Worm (Caenorhabditis elegans) whole organism, L1 larva: ENCODE measurements around the gene rnp-3.

Experiments
- C34B4.2 ChIP-seq: sonication (generic microtip); optimal IDR thresholded peaks from 2 replicates; lab custom pipeline; 2017; ENCODE audit warnings: mild to moderate bottlenecking, missing genetic modification characterization, missing compliant biosample characterization
- F16B12.6 ChIP-seq: fragments of 150-350 bp; optimal IDR thresholded peaks from 2 replicates; lab custom pipeline; 2014; ENCODE audit warnings: missing biosample characterization, missing genetic modification characterization
- Y116A8C.19 ChIP-seq: sonication (generic microtip); optimal IDR thresholded peaks from 2 replicates; lab custom pipeline; 2016; ENCODE audit warnings: missing compliant biosample characterization, missing genetic modification characterization, borderline replicate concordance
- aha-1 ChIP-seq: fragments of 150-350 bp; optimal IDR thresholded peaks from 2 replicates; lab custom pipeline; 2014; ENCODE audit warnings: missing biosample characterization, missing genetic modification characterization
- ceh-63 ChIP-seq: fragments of 200-800 bp; sonication (Bioruptor generic); optimal IDR thresholded peaks from 2 replicates; lab custom pipeline; 2018; ENCODE audit warnings: mild to moderate bottlenecking, missing genetic modification characterization, missing compliant biosample characterization
- ceh-82 ChIP-seq, 3 experiments: fragments of 150-350 bp in 1 of 3; sonication (generic microtip) in 2 of 3; optimal IDR thresholded peaks; 2 replicates each; lab custom pipeline; 2014 to 2017; ENCODE audit warnings: missing biosample characterization in 3 of 3, missing genetic modification characterization in 3 of 3
- ceh-88 ChIP-seq: fragments of 200-800 bp; sonication (Bioruptor generic); IDR thresholded peaks from 2 replicates; pipeline ENCODE4 v1.3.6; 2022; ENCODE audit warnings: missing genetic modification characterization, missing compliant biosample characterization
- dsc-1 ChIP-seq: sonication (generic microtip); optimal IDR thresholded peaks from 2 replicates; lab custom pipeline; 2016; ENCODE audit warnings: mild to moderate bottlenecking, missing genetic modification characterization, missing compliant biosample characterization
- efl-1 ChIP-seq, 4 experiments: fragments of 150-350 bp; optimal IDR thresholded peaks in 3 of 4; peaks in 1 of 4; 1 replicate in 1 of 4; 2 replicates in 3 of 4; lab custom pipeline; 2014; ENCODE audit warnings: missing biosample characterization in 2 of 4, missing genetic modification characterization in 2 of 4, missing genetic modification reagents in 2 of 4
- efl-3 ChIP-seq: fragments of 200-800 bp; sonication (Bioruptor generic); optimal IDR thresholded peaks from 2 replicates; lab custom pipeline; 2018; ENCODE audit warnings: mild to moderate bottlenecking, missing genetic modification characterization, missing compliant biosample characterization
- elt-2 ChIP-seq: sonication (generic microtip); optimal IDR thresholded peaks from 2 replicates; lab custom pipeline; 2016; ENCODE audit warnings: missing genetic modification characterization, mild to moderate bottlenecking, inconsistent platforms, missing compliant biosample characterization, missing genetic modification reagents
- ets-5 ChIP-seq: fragments of 200-800 bp; sonication (Bioruptor generic); IDR thresholded peaks from 2 replicates; pipeline ENCODE4 v1.3.6; 2022; ENCODE audit warnings: missing genetic modification characterization, missing compliant biosample characterization
- fkh-10 ChIP-seq: sonication (generic microtip); optimal IDR thresholded peaks from 2 replicates; lab custom pipeline; 2017; ENCODE audit warnings: missing biosample characterization, missing genetic modification reagents, missing genetic modification characterization
- hlh-17 ChIP-seq: fragments of 200-800 bp; sonication (Bioruptor generic); optimal IDR thresholded peaks from 2 replicates; lab custom pipeline; 2018; ENCODE audit warnings: missing genetic modification characterization, mild to moderate bottlenecking, missing compliant biosample characterization, moderate library complexity, borderline replicate concordance
- hlh-4 ChIP-seq: sonication (generic microtip); optimal IDR thresholded peaks from 2 replicates; lab custom pipeline; 2016; ENCODE audit warnings: mild to moderate bottlenecking, missing genetic modification characterization, missing compliant biosample characterization
- isw-1 ChIP-seq: fragments of 200-800 bp; sonication (Bioruptor generic); IDR thresholded peaks from 2 replicates; pipeline ENCODE4 v1.3.6; 2022; ENCODE audit warnings: missing genetic modification characterization, missing compliant biosample characterization
- jun-1 ChIP-seq: fragments of 150-350 bp; optimal IDR thresholded peaks from 2 replicates; lab custom pipeline; 2014; ENCODE audit warnings: missing biosample characterization, missing genetic modification reagents, missing genetic modification characterization
- mab-9 ChIP-seq: fragments of 200-800 bp; sonication (Bioruptor generic); IDR thresholded peaks from 2 replicates; pipeline ENCODE4 v1.3.6; 2022; ENCODE audit warnings: missing genetic modification reagents, missing genetic modification characterization, missing compliant biosample characterization
- mep-1 ChIP-seq: fragments of 150-350 bp; optimal IDR thresholded peaks from 2 replicates; lab custom pipeline; 2014; ENCODE audit warnings: missing biosample characterization, missing genetic modification characterization
- nhr-12 ChIP-seq: sonication (generic microtip); optimal IDR thresholded peaks from 2 replicates; lab custom pipeline; 2017; ENCODE audit warnings: missing biosample characterization, missing genetic modification characterization
- nhr-76 ChIP-seq: sonication (generic microtip); optimal IDR thresholded peaks from 2 replicates; lab custom pipeline; 2017; ENCODE audit warnings: missing biosample characterization, missing genetic modification characterization
- nhr-77 ChIP-seq: fragments of 150-350 bp; optimal IDR thresholded peaks from 2 replicates; lab custom pipeline; 2014; ENCODE audit warnings: missing biosample characterization, missing genetic modification characterization
- nhr-84 ChIP-seq: sonication (generic microtip); optimal IDR thresholded peaks from 2 replicates; lab custom pipeline; 2017; ENCODE audit warnings: missing biosample characterization, missing genetic modification characterization
- nhr-90 ChIP-seq: sonication (generic microtip); optimal IDR thresholded peaks from 2 replicates; lab custom pipeline; 2016; ENCODE audit warnings: mild to moderate bottlenecking, missing genetic modification characterization, missing compliant biosample characterization; ENCODE audit not compliant: poor library complexity
- rnt-1 ChIP-seq: sonication (generic microtip); optimal IDR thresholded peaks from 2 replicates; lab custom pipeline; 2016; ENCODE audit warnings: mild to moderate bottlenecking, missing genetic modification characterization, moderate library complexity, missing compliant biosample characterization
- snu-23 ChIP-seq: sonication (generic microtip); optimal IDR thresholded peaks from 2 replicates; lab custom pipeline; 2016; ENCODE audit warnings: missing genetic modification characterization, missing compliant biosample characterization
- sox-4 ChIP-seq: sonication (generic microtip); optimal IDR thresholded peaks from 2 replicates; lab custom pipeline; 2016; ENCODE audit warnings: missing genetic modification characterization, missing compliant biosample characterization
- sptf-1 ChIP-seq: fragments of 150-350 bp; optimal IDR thresholded peaks from 2 replicates; lab custom pipeline; 2014; ENCODE audit warnings: missing biosample characterization, missing genetic modification characterization
- sup-37 ChIP-seq: fragments of 200-800 bp; sonication (Bioruptor generic); optimal IDR thresholded peaks from 2 replicates; lab custom pipeline; 2018; ENCODE audit warnings: mild to moderate bottlenecking, missing genetic modification characterization, missing compliant biosample characterization
- tlp-1 ChIP-seq: fragments of 150-350 bp; optimal IDR thresholded peaks from 2 replicates; lab custom pipeline; 2014; ENCODE audit warnings: missing biosample characterization, missing genetic modification characterization
- unc-30 ChIP-seq: sonication (generic microtip); optimal IDR thresholded peaks from 2 replicates; lab custom pipeline; 2017; ENCODE audit warnings: missing biosample characterization, missing genetic modification characterization
- vab-15 ChIP-seq: sonication (generic microtip); optimal IDR thresholded peaks from 2 replicates; lab custom pipeline; 2017; ENCODE audit warnings: missing genotype, mild to moderate bottlenecking, missing genetic modification characterization, missing compliant biosample characterization
- zag-1 ChIP-seq: fragments of 150-350 bp; optimal IDR thresholded peaks from 2 replicates; lab custom pipeline; 2014; ENCODE audit warnings: missing biosample characterization, missing genetic modification characterization
- zip-4 ChIP-seq: fragments of 200-800 bp; sonication (Bioruptor generic); optimal IDR thresholded peaks from 2 replicates; lab custom pipeline; 2018; ENCODE audit warnings: mild to moderate bottlenecking, missing genetic modification characterization, moderate library complexity, missing compliant biosample characterization

rnp-3 gene

ce11 chrIV:4147891-4148290 lies 26.0 kb upstream of the rnp-3 start:
- TF ChIP-seq nhr-90 (tag; lab: Kevin White, UChicago) (peak; percentile 1), nhr-76 (tag; lab: Kevin White, UChicago) (no peak), jun-1 (tag; lab: Kevin White, UChicago) (peak; percentile 34), sox-4 (tag; lab: Kevin White, UChicago) (no peak), elt-2 (tag; lab: Kevin White, UChicago) (peak; percentile 92), efl-1 (optimal IDR thresholded peaks at IDR 0.05; lab: Kevin White, UChicago) (no peak), efl-1 (GFP tag; optimal IDR thresholded peaks at IDR 0.05 in 1 of 2; lab: Kevin White, UChicago) (peak in 1 of 2 experiments; percentile 38), rnt-1 (tag; lab: Kevin White, UChicago) (no peak)

DNA sequence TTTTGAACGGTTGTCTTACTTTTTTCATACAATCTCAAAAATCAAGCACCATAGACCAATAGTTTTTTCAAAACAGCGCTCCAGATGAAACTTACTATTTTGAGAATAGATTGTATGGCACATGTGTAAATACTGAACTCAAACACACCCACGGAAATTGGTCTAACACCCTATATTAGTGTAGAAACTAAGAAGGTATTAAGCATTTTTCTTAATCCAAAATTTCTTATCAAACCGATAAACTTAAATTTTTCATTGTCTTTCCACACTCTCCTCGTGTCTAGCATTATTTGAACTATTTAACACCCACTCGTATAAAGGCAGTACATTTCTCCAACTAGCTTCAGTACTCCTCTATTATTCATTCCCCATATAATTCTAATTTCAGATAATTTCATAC lies 23.8 kb upstream of the rnp-3 start:
- TF ChIP-seq ets-5 (GFP tag; lab: Robert Waterston, UW) (no peak), efl-1 (optimal IDR thresholded peaks at IDR 0.05; lab: Kevin White, UChicago) (no peak), efl-1 (GFP tag; optimal IDR thresholded peaks at IDR 0.05 in 1 of 2; lab: Kevin White, UChicago) (peak in 1 of 2 experiments; percentile 57), elt-2 (tag; lab: Kevin White, UChicago) (peak; percentile 58)

DNA sequence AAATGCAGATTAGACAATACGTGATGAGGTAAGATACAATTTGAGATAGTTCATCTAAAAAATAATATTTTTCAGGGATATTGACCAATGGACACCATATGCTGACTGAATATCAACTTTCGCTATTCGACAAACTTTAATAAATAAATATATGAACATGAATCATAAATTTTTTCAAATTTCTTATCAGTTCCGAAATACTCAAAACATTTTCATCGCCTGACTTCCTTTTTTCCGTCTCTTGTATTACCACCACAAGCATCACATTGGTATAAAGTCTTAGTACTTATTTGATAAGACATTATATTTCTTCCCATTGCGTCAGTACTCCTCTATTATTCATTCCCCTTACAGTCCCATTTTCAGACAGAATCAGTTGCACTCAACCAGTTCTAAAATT lies 21.7 kb upstream of the rnp-3 start, which contains the start of the genes K08D10.10 and R07C12.1:
Gene K08D10.10, plus strand, starts transcription at position 93 of the 400 bp plus-strand sequence.
Gene R07C12.1, plus strand, starts transcription at position 314 of the 400 bp plus-strand sequence.
- TF ChIP-seq mep-1 (tag; lab: Kevin White, UChicago), result no peak
- no peak for TF ChIP-seq hlh-17 (GFP tag; lab: Kevin White, UChicago)
- TF ChIP-seq elt-2 (tag; lab: Kevin White, UChicago), result peak; percentile 79

DNA sequence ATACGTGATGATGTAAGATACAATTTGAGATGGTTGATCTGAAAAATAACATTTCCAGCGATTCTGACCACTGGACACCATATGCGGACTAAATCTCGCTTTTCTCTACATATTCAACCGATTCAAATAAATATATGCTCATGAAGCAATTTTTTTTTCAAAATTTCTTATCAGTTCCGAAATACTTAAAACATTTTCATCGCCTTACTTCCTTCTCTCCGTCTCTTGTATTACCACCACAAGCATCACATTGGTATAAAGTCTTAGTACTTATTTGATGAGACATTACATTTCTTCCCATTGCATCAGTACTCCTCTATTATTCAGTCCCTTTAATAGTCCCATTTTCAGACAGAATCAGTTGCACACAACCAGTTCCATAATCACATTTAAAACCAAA lies 19.2 kb upstream of the rnp-3 start, which contains the start of gene K08D10.14:
Gene K08D10.14, plus strand, starts transcription at position 301 of the 400 bp plus-strand sequence.
- TF ChIP-seq unc-30 (tag; lab: Kevin White, UChicago), result no peak
- TF ChIP-seq elt-2 (tag; lab: Kevin White, UChicago), result peak; percentile 19

DNA sequence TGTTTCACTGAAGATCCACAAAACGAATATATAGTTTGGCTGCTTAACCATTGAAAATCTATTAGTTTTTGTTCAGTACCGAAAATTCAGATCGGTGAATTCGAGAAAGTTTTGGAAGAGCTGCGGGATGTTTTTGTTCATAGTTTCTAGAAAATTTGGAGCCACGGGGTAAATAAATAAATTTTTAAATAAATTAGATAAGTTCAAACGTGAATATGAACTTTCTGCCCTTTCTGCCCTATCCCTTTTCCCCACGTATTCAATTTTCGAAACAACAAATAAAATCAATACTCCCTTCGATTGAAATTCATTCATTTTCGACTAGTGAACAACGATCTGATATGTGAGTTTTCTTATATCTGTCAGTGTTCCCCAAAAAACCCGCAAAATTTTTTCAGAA lies 11.8 kb upstream of the rnp-3 start, which contains the start of gene scrm-5:
Gene scrm-5, plus strand, starts transcription at position 301 of the 400 bp plus-strand sequence.
- no peak for TF ChIP-seq efl-1 (optimal IDR thresholded peaks at IDR 0.05; lab: Kevin White, UChicago)
- no peak for TF ChIP-seq efl-1 (GFP tag; optimal IDR thresholded peaks at IDR 0.05 in 1 of 2; lab: Kevin White, UChicago)
- no peak for TF ChIP-seq sup-37
- TF ChIP-seq C34B4.2 (tag; lab: Kevin White, UChicago), result no peak
- no peak for TF ChIP-seq aha-1 (tag; lab: Kevin White, UChicago)
- TF ChIP-seq mab-9, result no peak
- TF ChIP-seq vab-15 (tag; lab: Kevin White, UChicago), result no peak
- TF ChIP-seq efl-3 (GFP tag; lab: Kevin White, UChicago), result no peak

- no peak for TF ChIP-seq hlh-4 (tag; lab: Kevin White, UChicago)
- no peak for TF ChIP-seq ceh-63
- TF ChIP-seq zip-4 (GFP tag; lab: Kevin White, UChicago), result no peak
- no peak for TF ChIP-seq dsc-1 (tag; lab: Kevin White, UChicago)
- TF ChIP-seq zag-1 (tag; lab: Kevin White, UChicago), result no peak
- no peak for TF ChIP-seq sptf-1 (tag; lab: Kevin White, UChicago)
- no peak for TF ChIP-seq Y116A8C.19 (tag; lab: Kevin White, UChicago)
- TF ChIP-seq ceh-88 (GFP tag; lab: Robert Waterston, UW), result no peak
- TF ChIP-seq isw-1, result no peak
- no peak for TF ChIP-seq snu-23 (GFP tag; lab: Kevin White, UChicago)
- no peak for TF ChIP-seq fkh-10 (GFP tag; lab: Kevin White, UChicago)
- TF ChIP-seq ceh-82 (tag; optimal IDR thresholded peaks at IDR 0.05; lab: Kevin White, UChicago), result no peak
- TF ChIP-seq nhr-12 (tag; lab: Kevin White, UChicago), result no peak
- TF ChIP-seq F16B12.6, result no peak
- TF ChIP-seq tlp-1 (tag; lab: Kevin White, UChicago), result no peak
- no peak for TF ChIP-seq nhr-77
- TF ChIP-seq nhr-84 (tag; lab: Kevin White, UChicago), result no peak
- TF ChIP-seq vab-15 (tag; lab: Kevin White, UChicago), result no peak
These were observed 9.5 kb upstream of the rnp-3 start, which contains the start of gene scrm-8 for ce11 chrIV:4164392-4164791. TSS of gene scrm-8 (plus strand) at chrIV:4164692.
